Worm (Caenorhabditis elegans) whole organism, L3 larva: ENCODE measurements around the gene Y73B6BL.47.
A peak's percentile ranks its signal among the peaks of the same experiment; 100 is the strongest.

ENCODE experiments used
- ZK546.5 ChIP-seq: sonication (generic microtip); optimal IDR thresholded peaks from 2 replicates; lab custom pipeline; 2017; ENCODE audit warnings: missing biosample characterization, missing genetic modification characterization
- aly-2 ChIP-seq: fragments of 150-350 bp; optimal IDR thresholded peaks from 2 replicates; lab custom pipeline; 2014; ENCODE audit warnings: missing biosample characterization, missing genetic modification characterization
- ama-1 ChIP-seq: fragments of 150-350 bp; optimal IDR thresholded peaks from 2 replicates; lab custom pipeline; 2018
- ceh-16 ChIP-seq: sonication (generic microtip); optimal IDR thresholded peaks from 2 replicates; lab custom pipeline; 2017; ENCODE audit warnings: missing biosample characterization, missing genetic modification characterization
- ceh-28 ChIP-seq: fragments of 150-350 bp; optimal IDR thresholded peaks from 2 replicates; lab custom pipeline; 2014; ENCODE audit warnings: missing biosample characterization, missing genetic modification reagents, missing genetic modification characterization
- ceh-82 ChIP-seq: fragments of 150-350 bp; optimal IDR thresholded peaks from 2 replicates; lab custom pipeline; 2014; ENCODE audit warnings: missing biosample characterization, missing genetic modification characterization
- ceh-9 ChIP-seq: sonication (generic microtip); optimal IDR thresholded peaks from 2 replicates; lab custom pipeline; 2018; ENCODE audit warnings: missing biosample characterization, missing genetic modification characterization
- daf-12 ChIP-seq: fragments of 150-350 bp; optimal IDR thresholded peaks from 2 replicates; lab custom pipeline; 2014; ENCODE audit warnings: missing biosample characterization, missing genetic modification reagents, missing genetic modification characterization
- egl-27 ChIP-seq: sonication (generic microtip); optimal IDR thresholded peaks from 4 replicates; lab custom pipeline; 2017; ENCODE audit warnings: missing biosample characterization, missing genetic modification reagents, missing genetic modification characterization
- elt-1 ChIP-seq: fragments of 150-350 bp; optimal IDR thresholded peaks from 2 replicates; lab custom pipeline; 2014; ENCODE audit warnings: missing biosample characterization, missing genetic modification characterization
- elt-2 ChIP-seq: sonication (generic microtip); optimal IDR thresholded peaks from 2 replicates; lab custom pipeline; 2016; ENCODE audit warnings: missing genetic modification reagents, mild to moderate bottlenecking, missing genetic modification characterization, missing compliant biosample characterization
- elt-3 ChIP-seq, 3 experiments: fragments of 150-350 bp in 1 of 3; sonication (generic microtip) in 2 of 3; optimal IDR thresholded peaks; 2 replicates in 2 of 3; 4 replicates in 1 of 3; lab custom pipeline; 2014 to 2017; ENCODE audit warnings: missing biosample characterization in 3 of 3, missing genetic modification characterization in 3 of 3
- eor-1 ChIP-seq, 2 experiments: fragments of 150-350 bp; optimal IDR thresholded peaks; 2 replicates each; lab custom pipeline; 2014 to 2018; ENCODE audit warnings: missing biosample characterization in 2 of 2, missing genetic modification characterization in 2 of 2
- fkh-10 ChIP-seq: sonication (generic microtip); optimal IDR thresholded peaks from 2 replicates; lab custom pipeline; 2017; ENCODE audit warnings: missing biosample characterization, missing genetic modification reagents, missing genetic modification characterization
- fkh-2 ChIP-seq: fragments of 150-350 bp; optimal IDR thresholded peaks from 2 replicates; lab custom pipeline; 2014; ENCODE audit warnings: missing biosample characterization, missing genetic modification reagents, missing genetic modification characterization
- fos-1 ChIP-seq: fragments of 150-350 bp; optimal IDR thresholded peaks from 2 replicates; lab custom pipeline; 2014; ENCODE audit warnings: missing biosample characterization, missing genetic modification characterization
- hmg-11 ChIP-seq: sonication (generic microtip); optimal IDR thresholded peaks from 2 replicates; lab custom pipeline; 2016; ENCODE audit warnings: missing genetic modification characterization, missing compliant biosample characterization
- lin-15B ChIP-seq: fragments of 150-350 bp; optimal IDR thresholded peaks from 2 replicates; lab custom pipeline; 2014; ENCODE audit warnings: missing biosample characterization, missing genetic modification characterization
- lin-39 ChIP-seq: fragments of 150-350 bp; optimal IDR thresholded peaks from 2 replicates; lab custom pipeline; 2018; ENCODE audit warnings: missing biosample characterization, missing genetic modification reagents, missing genetic modification characterization
- lsy-12 ChIP-seq: sonication (generic microtip); optimal IDR thresholded peaks from 2 replicates; lab custom pipeline; 2016; ENCODE audit warnings: mild to moderate bottlenecking, missing genetic modification characterization, missing compliant biosample characterization
- mdl-1 ChIP-seq: fragments of 150-350 bp; optimal IDR thresholded peaks from 2 replicates; lab custom pipeline; 2014; ENCODE audit warnings: missing biosample characterization, missing genetic modification characterization
- nfya-1 ChIP-seq: sonication (generic microtip); optimal IDR thresholded peaks from 2 replicates; lab custom pipeline; 2017; ENCODE audit warnings: missing genetic modification characterization, mild to moderate bottlenecking, missing compliant biosample characterization, antibody characterized with exemption, moderate library complexity; ENCODE audit not compliant: insufficient read depth
- nhr-11 ChIP-seq: fragments of 150-350 bp; optimal IDR thresholded peaks from 2 replicates; lab custom pipeline; 2014; ENCODE audit warnings: missing biosample characterization, missing genetic modification characterization
- nhr-12 ChIP-seq: fragments of 150-350 bp; optimal IDR thresholded peaks from 2 replicates; lab custom pipeline; 2014; ENCODE audit warnings: missing biosample characterization, missing genetic modification characterization
- nhr-23 ChIP-seq: fragments of 150-350 bp; optimal IDR thresholded peaks from 2 replicates; lab custom pipeline; 2014; ENCODE audit warnings: missing biosample characterization, missing genetic modification reagents, missing genetic modification characterization
- nhr-237 ChIP-seq: fragments of 150-350 bp; optimal IDR thresholded peaks from 2 replicates; lab custom pipeline; 2014; ENCODE audit warnings: missing biosample characterization, missing genetic modification characterization
- nhr-25 ChIP-seq: sonication (generic microtip); optimal IDR thresholded peaks from 2 replicates; lab custom pipeline; 2017; ENCODE audit warnings: missing biosample characterization, missing genetic modification characterization
- nhr-28 ChIP-seq: fragments of 150-350 bp; optimal IDR thresholded peaks from 2 replicates; lab custom pipeline; 2014; ENCODE audit warnings: missing biosample characterization, missing genetic modification characterization
- nhr-43 ChIP-seq: sonication (generic microtip); optimal IDR thresholded peaks from 2 replicates; lab custom pipeline; 2016; ENCODE audit warnings: mild to moderate bottlenecking, missing genetic modification characterization, missing compliant biosample characterization; ENCODE audit not compliant: poor library complexity, severe bottlenecking
- nhr-67 ChIP-seq: fragments of 150-350 bp; optimal IDR thresholded peaks from 2 replicates; lab custom pipeline; 2014; ENCODE audit warnings: missing biosample characterization, missing genetic modification characterization
- nhr-76 ChIP-seq: fragments of 150-350 bp; sonication (generic microtip); optimal IDR thresholded peaks from 5 replicates; lab custom pipeline; 2014; ENCODE audit warnings: missing biosample characterization, missing genetic modification characterization
- nhr-77 ChIP-seq: fragments of 150-350 bp; optimal IDR thresholded peaks from 2 replicates; lab custom pipeline; 2014; ENCODE audit warnings: missing biosample characterization, missing genetic modification characterization
- pha-4 ChIP-seq: fragments of 150-350 bp; optimal IDR thresholded peaks from 2 replicates; lab custom pipeline; 2014; ENCODE audit warnings: missing biosample characterization, missing genetic modification reagents, missing genetic modification characterization
- pqm-1 ChIP-seq: fragments of 150-350 bp; optimal IDR thresholded peaks from 2 replicates; lab custom pipeline; 2017; ENCODE audit warnings: missing biosample characterization, missing genetic modification characterization, inconsistent platforms
- sea-2 ChIP-seq: fragments of 150-350 bp; sonication (generic microtip); optimal IDR thresholded peaks from 4 replicates; lab custom pipeline; 2014; ENCODE audit warnings: missing biosample characterization, missing genetic modification reagents, missing genetic modification characterization
- skn-1 ChIP-seq: fragments of 150-350 bp; optimal IDR thresholded peaks from 2 replicates; lab custom pipeline; 2014; ENCODE audit warnings: missing biosample characterization, missing genetic modification characterization
- snpc-4 ChIP-seq: fragments of 150-350 bp; optimal IDR thresholded peaks from 2 replicates; lab custom pipeline; 2014; ENCODE audit warnings: missing biosample characterization, missing genetic modification characterization
- tbx-2 ChIP-seq: sonication (generic microtip); optimal IDR thresholded peaks from 2 replicates; lab custom pipeline; 2016; ENCODE audit warnings: mild to moderate bottlenecking, missing genetic modification characterization, missing compliant biosample characterization
- unc-39 ChIP-seq: sonication (generic microtip); optimal IDR thresholded peaks from 4 replicates; lab custom pipeline; 2017; ENCODE audit warnings: missing biosample characterization, missing genetic modification characterization
- zag-1 ChIP-seq: fragments of 150-350 bp; optimal IDR thresholded peaks from 2 replicates; lab custom pipeline; 2014; ENCODE audit warnings: missing biosample characterization, missing genetic modification characterization
- ztf-11 ChIP-seq: fragments of 150-350 bp; optimal IDR thresholded peaks from 2 replicates; lab custom pipeline; 2014; ENCODE audit warnings: missing biosample characterization, missing genetic modification characterization
- ztf-4 ChIP-seq: fragments of 150-350 bp; optimal IDR thresholded peaks from 2 replicates; lab custom pipeline; 2014; ENCODE audit warnings: missing biosample characterization, missing genetic modification characterization

The Y73B6BL.47 gene

DNA sequence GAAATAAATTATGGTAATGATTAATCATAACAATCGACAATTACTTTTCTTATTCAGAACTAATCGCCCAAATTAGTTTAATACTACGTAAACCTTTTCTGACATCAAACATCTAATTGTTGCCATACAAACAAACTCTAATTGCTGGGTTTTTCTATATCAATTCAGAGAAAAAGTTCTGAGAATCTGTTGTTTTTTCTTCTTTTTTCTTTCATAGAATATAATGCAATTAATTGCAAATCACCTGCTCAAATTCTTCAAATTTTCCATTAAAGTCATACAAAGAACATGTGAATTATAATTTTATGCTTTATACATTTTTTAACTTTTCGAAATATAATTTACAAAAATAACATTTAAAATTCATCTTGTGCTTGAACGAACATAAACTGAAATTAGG, 41.6 kb downstream of the Y73B6BL.47 start:
- TF ChIP-seq nhr-28 (tag; lab: Kevin White, UChicago): no peak
- no peak for TF ChIP-seq nhr-77 (tag; lab: Kevin White, UChicago)
- no peak for TF ChIP-seq ceh-16 (tag; lab: Kevin White, UChicago)
- TF ChIP-seq elt-3 (tag; optimal IDR thresholded peaks at IDR 0.05; lab: Kevin White, UChicago): no peak
- TF ChIP-seq mdl-1 (tag; lab: Kevin White, UChicago): no peak
- TF ChIP-seq fkh-2 (tag; lab: Kevin White, UChicago): no peak
- no peak for TF ChIP-seq ceh-82 (tag; lab: Kevin White, UChicago)
- no peak for TF ChIP-seq nhr-237 (tag; lab: Kevin White, UChicago)
- no peak for TF ChIP-seq nhr-76 (tag; lab: Kevin White, UChicago)
- no peak for TF ChIP-seq ztf-11 (tag; lab: Kevin White, UChicago)
- no peak for TF ChIP-seq ceh-9
- no peak for TF ChIP-seq skn-1 (tag; lab: Kevin White, UChicago)
- TF ChIP-seq unc-39 (tag; lab: Kevin White, UChicago): no peak
- no peak for TF ChIP-seq ama-1 (lab: Kevin White, UChicago)
- TF ChIP-seq daf-12: no peak
- no peak for TF ChIP-seq elt-1 (tag; lab: Kevin White, UChicago)
- no peak for TF ChIP-seq aly-2 (tag; lab: Kevin White, UChicago)
- TF ChIP-seq nhr-67 (tag; lab: Kevin White, UChicago): no peak
- TF ChIP-seq, all 47 proteins: peak for 0

- TF ChIP-seq egl-27 (tag; lab: Kevin White, UChicago) (no peak), ceh-82 (tag; lab: Kevin White, UChicago) (no peak), nhr-67 (tag; lab: Kevin White, UChicago) (no peak), nhr-237 (tag; lab: Kevin White, UChicago) (no peak), eor-1 (tag; optimal IDR thresholded peaks at IDR 0.05; lab: Kevin White, UChicago) (no peak), lsy-12 (tag; lab: Kevin White, UChicago) (no peak), hmg-11 (tag; lab: Kevin White, UChicago) (no peak), lin-15B (tag; lab: Kevin White, UChicago) (no peak), pha-4 (tag; lab: Kevin White, UChicago) (no peak), tbx-2 (tag; lab: Kevin White, UChicago) (no peak), pqm-1 (tag; lab: Kevin White, UChicago) (no peak), snpc-4 (tag; lab: Kevin White, UChicago) (no peak), nhr-12 (tag; lab: Kevin White, UChicago) (no peak), ztf-4 (tag; lab: Kevin White, UChicago) (no peak), nhr-28 (tag; lab: Kevin White, UChicago) (no peak), ceh-9 (no peak)
These were observed 43.1 kb downstream of the Y73B6BL.47 start, which contains the start of gene srv-13 for ce11 chrIV:6404871-6405270. Gene srv-13, plus strand, starts transcription at chrIV:6405171.

ce11 chrIV:6413482-6413881, 51.7 kb downstream of the Y73B6BL.47 start, which contains the start of gene nlp-71:
Gene nlp-71, minus strand, starts transcription at chrIV:6413582.
- no peak for TF ChIP-seq nhr-237 (tag; lab: Kevin White, UChicago)

- no peak for TF ChIP-seq tbx-2 (tag; lab: Kevin White, UChicago)
- TF ChIP-seq nhr-237 (tag; lab: Kevin White, UChicago): no peak
- no peak for TF ChIP-seq daf-12
- TF ChIP-seq mdl-1 (tag; lab: Kevin White, UChicago): no peak
- no peak for TF ChIP-seq eor-1 (tag; optimal IDR thresholded peaks at IDR 0.05; lab: Kevin White, UChicago)
- TF ChIP-seq lin-39 (tag; lab: Kevin White, UChicago): no peak
- TF ChIP-seq ceh-9: no peak
- peak; percentile 77 for TF ChIP-seq lin-15B (tag; lab: Kevin White, UChicago)
- TF ChIP-seq zag-1 (tag; lab: Kevin White, UChicago): no peak
- no peak for TF ChIP-seq ZK546.5
- TF ChIP-seq aly-2 (tag; lab: Kevin White, UChicago): no peak
- TF ChIP-seq nhr-23 (tag; lab: Kevin White, UChicago): peak; percentile 59
- TF ChIP-seq elt-1 (tag; lab: Kevin White, UChicago): no peak
- no peak for TF ChIP-seq skn-1 (tag; lab: Kevin White, UChicago)
- TF ChIP-seq fos-1 (tag; lab: Kevin White, UChicago): no peak
- TF ChIP-seq fkh-10 (GFP tag; lab: Kevin White, UChicago): no peak
- TF ChIP-seq fkh-2 (tag; lab: Kevin White, UChicago): no peak
- TF ChIP-seq sea-2: no peak
- no peak for TF ChIP-seq nhr-43 (tag; lab: Kevin White, UChicago)
- no peak for TF ChIP-seq ceh-28 (tag; lab: Kevin White, UChicago)
- no peak for TF ChIP-seq elt-3 (tag; optimal IDR thresholded peaks at IDR 0.05; lab: Kevin White, UChicago)
- no peak for TF ChIP-seq lsy-12 (tag; lab: Kevin White, UChicago)
- TF ChIP-seq elt-2 (tag; lab: Kevin White, UChicago): no peak
- TF ChIP-seq nhr-11: no peak
- TF ChIP-seq ceh-16 (tag; lab: Kevin White, UChicago): no peak
- no peak for TF ChIP-seq nhr-67 (tag; lab: Kevin White, UChicago)
- TF ChIP-seq egl-27 (tag; lab: Kevin White, UChicago): no peak
- TF ChIP-seq unc-39 (tag; lab: Kevin White, UChicago): no peak
- TF ChIP-seq nhr-12 (tag; lab: Kevin White, UChicago): no peak
- TF ChIP-seq snpc-4 (tag; lab: Kevin White, UChicago): no peak
- TF ChIP-seq ama-1 (lab: Kevin White, UChicago): no peak
- no peak for TF ChIP-seq nfya-1
- TF ChIP-seq pqm-1 (tag; lab: Kevin White, UChicago): peak; percentile 25
- no peak for TF ChIP-seq ceh-82 (tag; lab: Kevin White, UChicago)
- peak; percentile 11 for TF ChIP-seq nhr-25 (tag; lab: Kevin White, UChicago)
- TF ChIP-seq ztf-11 (tag; lab: Kevin White, UChicago): no peak
- no peak for TF ChIP-seq nhr-76 (tag; lab: Kevin White, UChicago)
- TF ChIP-seq ztf-4 (tag; lab: Kevin White, UChicago): no peak
- no peak for TF ChIP-seq nhr-77 (tag; lab: Kevin White, UChicago)
These were observed 53.4 kb downstream of the Y73B6BL.47 start, which contains the start of gene exos-2 for ce11 chrIV:6415149-6415548. Gene exos-2, plus strand, starts transcription at chrIV:6415478.
